Worm (Caenorhabditis elegans): ENCODE results near the gene C30B5.17.

DNA sequence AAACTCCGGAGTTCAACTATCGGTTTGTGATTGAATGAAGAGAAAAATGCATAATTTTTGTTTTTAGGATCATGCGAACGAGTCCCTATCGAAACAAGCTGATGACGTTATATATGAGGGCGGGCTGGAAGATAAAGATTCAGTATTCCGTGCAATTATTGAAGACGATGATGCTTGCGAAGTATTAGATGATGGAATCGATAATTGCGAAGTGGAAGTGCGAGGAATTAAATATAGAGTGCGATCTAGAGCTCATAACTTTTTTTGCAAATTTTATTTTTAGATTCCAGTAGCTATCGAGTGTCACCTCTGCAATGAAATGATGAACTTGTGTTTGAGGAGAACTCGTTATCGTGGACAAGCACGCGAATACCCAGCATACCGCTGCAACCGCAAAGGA lies 3.8 kb downstream of the C30B5.17 start:
- TF ChIP-seq him-1 (tag; optimal IDR thresholded peaks at IDR 0.05) (no peak), W03F9.2 (tag; optimal IDR thresholded peaks at IDR 0.05) (no peak)

Measured in whole organism, L4/young adult.